Worm (Caenorhabditis elegans) whole organism, L3 larva: ENCODE measurements around the gene hrg-7.

Source experiments
- aly-2 ChIP-seq: fragments of 150-350 bp; optimal IDR thresholded peaks from 2 replicates; lab custom pipeline; 2014; ENCODE audit warnings: missing biosample characterization, missing genetic modification characterization
- ama-1 ChIP-seq: fragments of 150-350 bp; optimal IDR thresholded peaks from 2 replicates; lab custom pipeline; 2018
- ceh-82 ChIP-seq: fragments of 150-350 bp; optimal IDR thresholded peaks from 2 replicates; lab custom pipeline; 2014; ENCODE audit warnings: missing biosample characterization, missing genetic modification characterization
- ceh-9 ChIP-seq: sonication (generic microtip); optimal IDR thresholded peaks from 2 replicates; lab custom pipeline; 2018; ENCODE audit warnings: missing biosample characterization, missing genetic modification characterization
- elt-1 ChIP-seq: fragments of 150-350 bp; optimal IDR thresholded peaks from 2 replicates; lab custom pipeline; 2014; ENCODE audit warnings: missing biosample characterization, missing genetic modification characterization
- elt-2 ChIP-seq: sonication (generic microtip); optimal IDR thresholded peaks from 2 replicates; lab custom pipeline; 2016; ENCODE audit warnings: missing genetic modification reagents, mild to moderate bottlenecking, missing genetic modification characterization, missing compliant biosample characterization
- elt-3 ChIP-seq, 3 experiments: fragments of 150-350 bp in 1 of 3; sonication (generic microtip) in 2 of 3; optimal IDR thresholded peaks; 2 replicates in 2 of 3; 4 replicates in 1 of 3; lab custom pipeline; 2014 to 2017; ENCODE audit warnings: missing biosample characterization in 3 of 3, missing genetic modification characterization in 3 of 3
- lin-39 ChIP-seq: fragments of 150-350 bp; optimal IDR thresholded peaks from 2 replicates; lab custom pipeline; 2018; ENCODE audit warnings: missing biosample characterization, missing genetic modification reagents, missing genetic modification characterization
- nhr-11 ChIP-seq: fragments of 150-350 bp; optimal IDR thresholded peaks from 2 replicates; lab custom pipeline; 2014; ENCODE audit warnings: missing biosample characterization, missing genetic modification characterization
- skn-1 ChIP-seq: fragments of 150-350 bp; optimal IDR thresholded peaks from 2 replicates; lab custom pipeline; 2014; ENCODE audit warnings: missing biosample characterization, missing genetic modification characterization
- snpc-4 ChIP-seq: fragments of 150-350 bp; optimal IDR thresholded peaks from 2 replicates; lab custom pipeline; 2014; ENCODE audit warnings: missing biosample characterization, missing genetic modification characterization
- unc-39 ChIP-seq: sonication (generic microtip); optimal IDR thresholded peaks from 4 replicates; lab custom pipeline; 2017; ENCODE audit warnings: missing biosample characterization, missing genetic modification characterization

DNA sequence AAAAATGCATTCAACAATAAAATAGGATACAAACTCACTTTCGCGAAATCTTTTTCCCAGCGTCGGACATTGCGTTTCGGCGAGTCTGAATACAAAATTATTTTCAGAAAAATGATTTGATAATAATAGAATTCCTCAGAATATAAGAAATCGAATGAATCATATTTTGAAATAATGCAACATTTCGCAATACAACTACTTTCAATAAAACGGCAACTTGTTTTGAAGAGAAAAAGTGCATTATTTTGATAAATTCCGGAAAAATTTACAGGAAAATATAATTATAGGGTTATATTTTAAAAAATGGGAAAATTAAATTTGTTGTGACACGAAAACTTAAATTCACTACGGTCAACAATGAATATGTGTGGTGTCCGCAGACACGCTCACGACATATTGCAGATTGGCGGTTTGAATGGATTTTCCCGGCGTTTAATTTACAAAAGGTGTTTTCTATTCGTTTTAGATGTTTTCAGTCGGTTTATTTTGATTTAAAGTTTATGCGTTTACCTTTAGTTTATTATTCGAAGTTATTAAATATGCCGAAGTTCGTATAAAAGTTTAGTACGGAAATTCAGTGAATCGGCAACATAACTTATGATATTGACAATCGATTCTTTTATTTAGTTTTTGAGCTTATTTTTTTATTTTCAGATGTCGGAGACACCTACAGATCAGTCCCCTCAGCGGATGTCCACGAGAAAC, 21.6 kb downstream of the hrg-7 start, which contains the start of the genes abcf-1 and scc-3:
- TF ChIP-seq ceh-9 (tag; lab: Kevin White, UChicago) = no peak
- TF ChIP-seq ama-1 = no peak
- TF ChIP-seq skn-1 (tag; lab: Kevin White, UChicago) = no peak
- TF ChIP-seq snpc-4 = no peak
- no peak for TF ChIP-seq elt-1 (tag; lab: Kevin White, UChicago)
- no peak for TF ChIP-seq lin-39 (tag; lab: Kevin White, UChicago)
- no peak for TF ChIP-seq elt-2 (tag; lab: Kevin White, UChicago)
- no peak for TF ChIP-seq aly-2 (tag; lab: Kevin White, UChicago)
- TF ChIP-seq unc-39 (tag; lab: Kevin White, UChicago) = no peak
- TF ChIP-seq elt-3 (tag; optimal IDR thresholded peaks at IDR 0.05; lab: Kevin White, UChicago) = no peak
- no peak for TF ChIP-seq ceh-82
- TF ChIP-seq nhr-11 (tag; lab: Kevin White, UChicago) = no peak
